Worm (Caenorhabditis elegans) whole organism, L2 larva: ENCODE measurements around the gene bgnt-1.1.

ENCODE experiments used
- C34F6.9 ChIP-seq: fragments of 150-350 bp; optimal IDR thresholded peaks from 2 replicates; lab custom pipeline; 2014; ENCODE audit warnings: missing biosample characterization, missing genetic modification characterization
- F13H6.1 ChIP-seq: sonication (generic microtip); optimal IDR thresholded peaks from 2 replicates; lab custom pipeline; 2016; ENCODE audit warnings: missing genetic modification characterization, missing compliant biosample characterization
- Y55F3AM.14 ChIP-seq: fragments of 200-800 bp; sonication (Bioruptor generic); optimal IDR thresholded peaks from 2 replicates; lab custom pipeline; 2018; ENCODE audit warnings: mild to moderate bottlenecking, missing genetic modification characterization, missing compliant biosample characterization
- ZK546.5 ChIP-seq: sonication (generic microtip); optimal IDR thresholded peaks from 2 replicates; lab custom pipeline; 2017; ENCODE audit warnings: missing biosample characterization, missing genetic modification characterization
- aly-2 ChIP-seq: fragments of 150-350 bp; optimal IDR thresholded peaks from 2 replicates; lab custom pipeline; 2014; ENCODE audit warnings: missing biosample characterization, missing genetic modification characterization
- ama-1 ChIP-seq: fragments of 150-350 bp; optimal IDR thresholded peaks from 2 replicates; lab custom pipeline; 2018; ENCODE audit warnings: inconsistent platforms
- blmp-1 ChIP-seq: sonication (generic microtip); optimal IDR thresholded peaks from 2 replicates; lab custom pipeline; 2017; ENCODE audit warnings: missing genetic modification characterization, mild to moderate bottlenecking, missing compliant biosample characterization, antibody characterized with exemption, moderate library complexity; ENCODE audit not compliant: insufficient read depth
- ceh-16 ChIP-seq: fragments of 150-350 bp; optimal IDR thresholded peaks from 2 replicates; lab custom pipeline; 2014; ENCODE audit warnings: missing biosample characterization, missing genetic modification characterization
- ceh-82 ChIP-seq: fragments of 150-350 bp; optimal IDR thresholded peaks from 2 replicates; lab custom pipeline; 2014; ENCODE audit warnings: missing biosample characterization, missing genetic modification characterization
- crh-2 ChIP-seq: sonication (generic microtip); optimal IDR thresholded peaks from 2 replicates; lab custom pipeline; 2017; ENCODE audit warnings: missing biosample characterization, missing genetic modification characterization
- elt-1 ChIP-seq: fragments of 150-350 bp; optimal IDR thresholded peaks from 2 replicates; lab custom pipeline; 2014; ENCODE audit warnings: missing biosample characterization, missing genetic modification characterization
- fos-1 ChIP-seq: fragments of 150-350 bp; optimal IDR thresholded peaks from 2 replicates; lab custom pipeline; 2014; ENCODE audit warnings: missing biosample characterization, missing genetic modification characterization
- gmeb-1 ChIP-seq: fragments of 150-350 bp; optimal IDR thresholded peaks from 2 replicates; lab custom pipeline; 2014; ENCODE audit warnings: missing biosample characterization, missing genetic modification characterization
- lin-11 ChIP-seq: fragments of 150-350 bp; sonication (generic microtip); optimal IDR thresholded peaks from 2 replicates; lab custom pipeline; 2014; ENCODE audit warnings: missing biosample characterization, missing genetic modification characterization, inconsistent platforms, mixed read lengths
- lin-13 ChIP-seq: fragments of 150-350 bp; optimal IDR thresholded peaks from 2 replicates; lab custom pipeline; 2014; ENCODE audit warnings: missing biosample characterization, missing genetic modification reagents, missing genetic modification characterization
- lin-39 ChIP-seq: fragments of 150-350 bp; optimal IDR thresholded peaks from 2 replicates; lab custom pipeline; 2014; ENCODE audit warnings: missing biosample characterization, missing genetic modification reagents, missing genetic modification characterization
- lsy-2 ChIP-seq, 2 experiments: fragments of 150-350 bp in 1 of 2; sonication (generic microtip) in 1 of 2; optimal IDR thresholded peaks; 2 replicates each; lab custom pipeline; 2014 to 2017; ENCODE audit warnings: missing biosample characterization in 2 of 2, missing genetic modification characterization in 2 of 2
- mab-5 ChIP-seq: fragments of 150-350 bp; optimal IDR thresholded peaks from 2 replicates; lab custom pipeline; 2014; ENCODE audit warnings: missing biosample characterization, missing genetic modification characterization
- mbf-1 ChIP-seq: sonication (generic microtip); optimal IDR thresholded peaks from 2 replicates; lab custom pipeline; 2017; ENCODE audit warnings: missing biosample characterization, missing genetic modification characterization
- mdl-1 ChIP-seq, 2 experiments: fragments of 150-350 bp in 1 of 2; sonication (generic microtip) in 1 of 2; optimal IDR thresholded peaks; 2 replicates each; lab custom pipeline; 2017; ENCODE audit warnings: missing biosample characterization in 2 of 2, missing genetic modification characterization in 2 of 2
- nhr-10 ChIP-seq: sonication (generic microtip); optimal IDR thresholded peaks from 2 replicates; lab custom pipeline; 2017; ENCODE audit warnings: missing biosample characterization, missing genetic modification characterization
- nhr-11 ChIP-seq: fragments of 150-350 bp; optimal IDR thresholded peaks from 2 replicates; lab custom pipeline; 2014; ENCODE audit warnings: missing biosample characterization, missing genetic modification characterization
- nhr-12 ChIP-seq: fragments of 150-350 bp; optimal IDR thresholded peaks from 2 replicates; lab custom pipeline; 2014; ENCODE audit warnings: missing biosample characterization, missing genetic modification characterization
- nhr-129 ChIP-seq: fragments of 150-350 bp; optimal IDR thresholded peaks from 2 replicates; lab custom pipeline; 2014; ENCODE audit warnings: missing biosample characterization, missing genetic modification characterization
- nhr-21 ChIP-seq: fragments of 150-350 bp; optimal IDR thresholded peaks from 2 replicates; lab custom pipeline; 2014; ENCODE audit warnings: missing biosample characterization, missing genetic modification characterization
- nhr-23 ChIP-seq: fragments of 150-350 bp; optimal IDR thresholded peaks from 2 replicates; lab custom pipeline; 2014; ENCODE audit warnings: missing biosample characterization, missing genetic modification reagents, missing genetic modification characterization
- nhr-237 ChIP-seq: fragments of 150-350 bp; optimal IDR thresholded peaks from 2 replicates; lab custom pipeline; 2014; ENCODE audit warnings: missing biosample characterization, missing genetic modification characterization
- nhr-25 ChIP-seq: fragments of 150-350 bp; sonication (generic microtip); optimal IDR thresholded peaks from 3 replicates; lab custom pipeline; 2014; ENCODE audit warnings: missing biosample characterization, missing genetic modification characterization
- nhr-6 ChIP-seq: fragments of 150-350 bp; optimal IDR thresholded peaks from 2 replicates; lab custom pipeline; 2014; ENCODE audit warnings: missing biosample characterization, missing genetic modification characterization
- nhr-77 ChIP-seq: fragments of 150-350 bp; optimal IDR thresholded peaks from 2 replicates; lab custom pipeline; 2014; ENCODE audit warnings: missing biosample characterization, missing genetic modification characterization
- peb-1 ChIP-seq: fragments of 150-350 bp; optimal IDR thresholded peaks from 2 replicates; lab custom pipeline; 2014; ENCODE audit warnings: missing biosample characterization, missing genetic modification characterization
- sem-4 ChIP-seq: fragments of 150-350 bp; optimal IDR thresholded peaks from 2 replicates; lab custom pipeline; 2014; ENCODE audit warnings: missing biosample characterization, missing genetic modification reagents, missing genetic modification characterization
- skn-1 ChIP-seq: sonication (generic microtip); optimal IDR thresholded peaks from 2 replicates; lab custom pipeline; 2017; ENCODE audit warnings: missing biosample characterization, missing genetic modification characterization
- sma-3 ChIP-seq: sonication (generic microtip); optimal IDR thresholded peaks from 2 replicates; lab custom pipeline; 2016; ENCODE audit warnings: missing genetic modification reagents, missing genetic modification characterization, missing compliant biosample characterization
- sma-9 ChIP-seq, 2 experiments: fragments of 150-350 bp in 1 of 2; sonication (generic microtip) in 1 of 2; optimal IDR thresholded peaks; 2 replicates each; lab custom pipeline; 2014 to 2016; ENCODE audit warnings: missing genetic modification characterization in 2 of 2, mild to moderate bottlenecking in 1 of 2, missing biosample characterization in 1 of 2, missing compliant biosample characterization in 1 of 2, missing genetic modification reagents in 1 of 2, moderate library complexity in 1 of 2
- snpc-4 ChIP-seq: fragments of 150-350 bp; optimal IDR thresholded peaks from 2 replicates; lab custom pipeline; 2014; ENCODE audit warnings: missing biosample characterization, missing genetic modification characterization
- unc-39 ChIP-seq: fragments of 150-350 bp; optimal IDR thresholded peaks from 2 replicates; lab custom pipeline; 2014; ENCODE audit warnings: missing biosample characterization, missing genetic modification characterization
- unc-55 ChIP-seq: fragments of 150-350 bp; sonication (generic microtip); optimal IDR thresholded peaks from 3 replicates; lab custom pipeline; 2014; ENCODE audit warnings: missing biosample characterization, missing genetic modification reagents, missing genetic modification characterization
- unc-62 ChIP-seq: fragments of 150-350 bp; optimal IDR thresholded peaks from 2 replicates; lab custom pipeline; 2014; ENCODE audit warnings: missing biosample characterization, missing genetic modification reagents, missing genetic modification characterization
- zag-1 ChIP-seq: fragments of 150-350 bp; optimal IDR thresholded peaks from 2 replicates; lab custom pipeline; 2014; ENCODE audit warnings: missing biosample characterization, missing genetic modification characterization
- ztf-1 ChIP-seq: fragments of 200-800 bp; sonication (Bioruptor generic); conservative IDR thresholded peaks from 2 replicates; pipeline ENCODE4 v1.3.6; 2022; ENCODE audit warnings: missing genetic modification characterization, missing compliant biosample characterization
- ztf-11 ChIP-seq: sonication (generic microtip); optimal IDR thresholded peaks from 2 replicates; lab custom pipeline; 2017; ENCODE audit warnings: missing biosample characterization, missing genetic modification characterization
- ztf-4 ChIP-seq: fragments of 150-350 bp; optimal IDR thresholded peaks from 2 replicates; lab custom pipeline; 2014; ENCODE audit warnings: missing biosample characterization, missing genetic modification characterization

bgnt-1.1 gene

ce11 chrIV:10507586-10507985 is 35.0 kb downstream of the bgnt-1.1 start (continued):
- TF ChIP-seq ztf-11 (tag; lab: Kevin White, UChicago) (no peak), lin-39 (tag; lab: Kevin White, UChicago) (no peak), crh-2 (tag; lab: Kevin White, UChicago) (peak; percentile 32), ztf-4 (tag; lab: Kevin White, UChicago) (no peak), nhr-25 (tag; lab: Kevin White, UChicago) (no peak), ztf-1 (GFP tag; lab: Robert Waterston, UW) (no peak), lin-13 (GFP tag; lab: Kevin White, UChicago) (peak; percentile 24), nhr-129 (tag; lab: Kevin White, UChicago) (peak; percentile 25), peb-1 (tag; lab: Kevin White, UChicago) (no peak), nhr-6 (no peak), fos-1 (tag; lab: Kevin White, UChicago) (no peak), unc-55 (peak; percentile 46), nhr-77 (no peak)

- TF ChIP-seq lin-11 (tag; lab: Kevin White, UChicago): no peak
- TF ChIP-seq nhr-11 (tag; lab: Kevin White, UChicago): no peak
- no peak for TF ChIP-seq nhr-237
- TF ChIP-seq C34F6.9 (tag; lab: Kevin White, UChicago): no peak
- no peak for TF ChIP-seq unc-39 (tag; lab: Kevin White, UChicago)
- TF ChIP-seq elt-1 (tag; lab: Kevin White, UChicago): no peak
- no peak for TF ChIP-seq skn-1 (tag; lab: Kevin White, UChicago)
- no peak for TF ChIP-seq peb-1 (tag; lab: Kevin White, UChicago)
- TF ChIP-seq ceh-82 (tag; lab: Kevin White, UChicago): no peak
- TF ChIP-seq zag-1: peak; percentile 3
- TF ChIP-seq crh-2 (tag; lab: Kevin White, UChicago): peak; percentile 70
- TF ChIP-seq Y55F3AM.14 (GFP tag; lab: Kevin White, UChicago): no peak
- TF ChIP-seq F13H6.1 (tag; lab: Kevin White, UChicago): peak; percentile 53
- TF ChIP-seq mdl-1 (tag; optimal IDR thresholded peaks at IDR 0.05; lab: Kevin White, UChicago): no peak
- no peak for TF ChIP-seq blmp-1 (tag; lab: Kevin White, UChicago)
- TF ChIP-seq snpc-4: no peak
- TF ChIP-seq nhr-6: no peak
- TF ChIP-seq gmeb-1 (tag; lab: Kevin White, UChicago): peak; percentile 62
- no peak for TF ChIP-seq nhr-23
- TF ChIP-seq nhr-25 (tag; lab: Kevin White, UChicago): no peak
- no peak for TF ChIP-seq aly-2 (tag; lab: Kevin White, UChicago)
- TF ChIP-seq sma-9 (GFP tag; optimal IDR thresholded peaks at IDR 0.05; lab: Kevin White, UChicago): peak; percentile 65
- TF ChIP-seq sma-9 (tag; optimal IDR thresholded peaks at IDR 0.05; lab: Kevin White, UChicago): no peak
- no peak for TF ChIP-seq ZK546.5
- TF ChIP-seq unc-55: peak; percentile 38
- no peak for TF ChIP-seq fos-1 (tag; lab: Kevin White, UChicago)
- no peak for TF ChIP-seq nhr-12
- peak; percentile 33 for TF ChIP-seq sma-3
- TF ChIP-seq sem-4 (tag; lab: Kevin White, UChicago): no peak
- peak; percentile 39 for TF ChIP-seq nhr-129 (tag; lab: Kevin White, UChicago)
- TF ChIP-seq mbf-1 (tag; lab: Kevin White, UChicago): no peak
- no peak for TF ChIP-seq unc-62 (GFP tag; lab: Kevin White, UChicago)
- TF ChIP-seq nhr-21: peak; percentile 11
- TF ChIP-seq ama-1 (lab: Kevin White, UChicago): peak; percentile 14
- no peak for TF ChIP-seq ceh-16 (tag; lab: Kevin White, UChicago)
- TF ChIP-seq nhr-10: no peak
- TF ChIP-seq lsy-2 (tag; optimal IDR thresholded peaks at IDR 0.05; lab: Kevin White, UChicago): no peak
These were observed 38.9 kb downstream of the bgnt-1.1 start for ce11 chrIV:10511432-10511831.

- TF ChIP-seq gmeb-1 (tag; lab: Kevin White, UChicago) (no peak), ztf-11 (tag; lab: Kevin White, UChicago) (no peak), C34F6.9 (tag; lab: Kevin White, UChicago) (peak; percentile 49), sma-9 (GFP tag; optimal IDR thresholded peaks at IDR 0.05; lab: Kevin White, UChicago) (peak; percentile 16), sma-9 (tag; optimal IDR thresholded peaks at IDR 0.05; lab: Kevin White, UChicago) (no peak), nhr-129 (tag; lab: Kevin White, UChicago) (peak; percentile 75), F13H6.1 (tag; lab: Kevin White, UChicago) (peak; percentile 18), mab-5 (no peak)
These were observed 40.2 kb downstream of the bgnt-1.1 start for ce11 chrIV:10512752-10513151.
